Worm (Caenorhabditis elegans): ENCODE measurements around the gene npr-6.
A peak's percentile ranks its signal among the peaks of the same experiment; 100 is the strongest.

The npr-6 gene

ce11 chrX:10307495-10307894, 22.0 kb upstream of the npr-6 start, which contains the start of gene F41E7.7:
F41E7.7 (plus strand) TSS chrX:10307795.
- no peak for TF ChIP-seq ceh-16 (tag; optimal IDR thresholded peaks at IDR 0.05)
- TF ChIP-seq ZK546.5 (tag; optimal IDR thresholded peaks at IDR 0.05), result no peak

ce11 chrX:10306923-10307322, 21.4 kb upstream of the npr-6 start:
- TF ChIP-seq peb-1 (tag; optimal IDR thresholded peaks at IDR 0.05), result no peak
- peak; percentile 69 for TF ChIP-seq sma-9 (GFP tag; optimal IDR thresholded peaks at IDR 0.05)
- no peak for TF ChIP-seq sma-9 (tag; optimal IDR thresholded peaks at IDR 0.05)
- TF ChIP-seq nhr-21 (tag; optimal IDR thresholded peaks at IDR 0.05), result peak; percentile 14
- no peak for TF ChIP-seq ztf-11 (tag; optimal IDR thresholded peaks at IDR 0.05)
- no peak for TF ChIP-seq unc-39 (tag; optimal IDR thresholded peaks at IDR 0.05)

- TF ChIP-seq ceh-16 (tag; optimal IDR thresholded peaks at IDR 0.05), result no peak
- no peak for TF ChIP-seq elt-3 (tag; optimal IDR thresholded peaks at IDR 0.05)
- no peak for TF ChIP-seq C34F6.9 (tag; optimal IDR thresholded peaks at IDR 0.05)
- no peak for TF ChIP-seq lin-11 (tag; optimal IDR thresholded peaks at IDR 0.05)
- TF ChIP-seq unc-55 (GFP tag; optimal IDR thresholded peaks at IDR 0.05), result no peak
- peak; percentile 18 for TF ChIP-seq sma-9 (GFP tag; optimal IDR thresholded peaks at IDR 0.05)
- TF ChIP-seq sma-9 (tag; optimal IDR thresholded peaks at IDR 0.05), result no peak
- no peak for TF ChIP-seq egl-27 (tag; optimal IDR thresholded peaks at IDR 0.05)
- no peak for TF ChIP-seq ztf-1 (GFP tag; conservative IDR thresholded peaks at IDR 0.05)
- TF ChIP-seq fos-1 (tag; optimal IDR thresholded peaks at IDR 0.05), result no peak
- no peak for TF ChIP-seq lin-13 (GFP tag; optimal IDR thresholded peaks at IDR 0.05)
- TF ChIP-seq nhr-23 (tag; optimal IDR thresholded peaks at IDR 0.05), result no peak
- TF ChIP-seq snpc-4 (tag; optimal IDR thresholded peaks at IDR 0.05), result no peak
- no peak for TF ChIP-seq blmp-1 (tag; optimal IDR thresholded peaks at IDR 0.05; ENCODE audit: insufficient read depth)
- TF ChIP-seq dmd-4 (tag; optimal IDR thresholded peaks at IDR 0.05), result no peak
- TF ChIP-seq unc-62 (GFP tag; optimal IDR thresholded peaks at IDR 0.05), result no peak
- TF ChIP-seq mdl-1 (tag; optimal IDR thresholded peaks at IDR 0.05), result no peak
- TF ChIP-seq alr-1 (tag; optimal IDR thresholded peaks at IDR 0.05), result no peak
- no peak for TF ChIP-seq nhr-6 (tag; optimal IDR thresholded peaks at IDR 0.05)
- TF ChIP-seq ama-1 (optimal IDR thresholded peaks at IDR 0.05), result peak; percentile 8
- peak; percentile 61 for TF ChIP-seq nhr-25 (tag; optimal IDR thresholded peaks at IDR 0.05)
- no peak for TF ChIP-seq ztf-11 (tag; optimal IDR thresholded peaks at IDR 0.05)
- TF ChIP-seq crh-2 (tag; optimal IDR thresholded peaks at IDR 0.05), result peak; percentile 36
- no peak for TF ChIP-seq unc-39 (tag; optimal IDR thresholded peaks at IDR 0.05)
- TF ChIP-seq sma-3 (GFP tag; optimal IDR thresholded peaks at IDR 0.05), result peak; percentile 68
- TF ChIP-seq lin-39 (tag; optimal IDR thresholded peaks at IDR 0.05), result no peak
- TF ChIP-seq nhr-77 (tag; optimal IDR thresholded peaks at IDR 0.05), result no peak
- no peak for TF ChIP-seq nhr-11 (tag; optimal IDR thresholded peaks at IDR 0.05)
- no peak for TF ChIP-seq nhr-12 (tag; optimal IDR thresholded peaks at IDR 0.05)
- no peak for TF ChIP-seq nhr-10 (tag; optimal IDR thresholded peaks at IDR 0.05)
- no peak for TF ChIP-seq nhr-129 (tag; optimal IDR thresholded peaks at IDR 0.05)
- no peak for TF ChIP-seq nhr-237 (tag; optimal IDR thresholded peaks at IDR 0.05)
- TF ChIP-seq mab-5 (tag; optimal IDR thresholded peaks at IDR 0.05), result no peak
- no peak for TF ChIP-seq aly-2 (tag; optimal IDR thresholded peaks at IDR 0.05)
- no peak for TF ChIP-seq ztf-4 (tag; optimal IDR thresholded peaks at IDR 0.05)
These were observed 20.8 kb upstream of the npr-6 start, which contains the start of gene cnc-8 for ce11 chrX:10306289-10306688. cnc-8 (plus strand) TSS chrX:10306595.

- TF ChIP-seq nhr-25 (tag; optimal IDR thresholded peaks at IDR 0.05), result peak; percentile 83
- peak; percentile 57 for TF ChIP-seq fos-1 (tag; optimal IDR thresholded peaks at IDR 0.05)
- TF ChIP-seq ama-1 (optimal IDR thresholded peaks at IDR 0.05), result peak; percentile 6
- TF ChIP-seq elt-1 (tag; optimal IDR thresholded peaks at IDR 0.05), result peak; percentile 57
- peak; percentile 38 for TF ChIP-seq nhr-21 (tag; optimal IDR thresholded peaks at IDR 0.05)
- TF ChIP-seq egl-27 (tag; optimal IDR thresholded peaks at IDR 0.05), result peak; percentile 60
- TF ChIP-seq sma-3 (GFP tag; optimal IDR thresholded peaks at IDR 0.05), result peak; percentile 56
- TF ChIP-seq sma-9 (GFP tag; optimal IDR thresholded peaks at IDR 0.05), result peak; percentile 60
- no peak for TF ChIP-seq sma-9 (tag; optimal IDR thresholded peaks at IDR 0.05)
- TF ChIP-seq nhr-129 (tag; optimal IDR thresholded peaks at IDR 0.05), result peak; percentile 51
- no peak for TF ChIP-seq ceh-82 (tag; optimal IDR thresholded peaks at IDR 0.05)
- no peak for TF ChIP-seq nhr-237 (tag; optimal IDR thresholded peaks at IDR 0.05)
- TF ChIP-seq blmp-1 (tag; optimal IDR thresholded peaks at IDR 0.05; ENCODE audit: insufficient read depth), result peak; percentile 78
- no peak for TF ChIP-seq gmeb-1 (tag; optimal IDR thresholded peaks at IDR 0.05)
- no peak for TF ChIP-seq nhr-23 (tag; optimal IDR thresholded peaks at IDR 0.05)
- peak; percentile 78 for TF ChIP-seq ceh-16 (tag; optimal IDR thresholded peaks at IDR 0.05)
These were observed 18.6 kb upstream of the npr-6 start, which contains the start of gene fipr-21 for ce11 chrX:10304178-10304577. fipr-21 (plus strand) TSS chrX:10304529.
